Worm (Caenorhabditis elegans) whole organism, late embryonic: ENCODE data around the gene F48F7.6.

Source experiments
- hlh-8 ChIP-seq: sonication (generic microtip); optimal IDR thresholded peaks from 2 replicates; lab custom pipeline; 2016; ENCODE audit warnings: missing genotype, missing genetic modification characterization, missing compliant biosample characterization
- nhr-11 ChIP-seq: fragments of 150-350 bp; optimal IDR thresholded peaks from 2 replicates; lab custom pipeline; 2014; ENCODE audit warnings: missing biosample characterization, missing genetic modification characterization
- pqm-1 ChIP-seq: sonication (generic microtip); optimal IDR thresholded peaks from 2 replicates; lab custom pipeline; 2016; ENCODE audit warnings: missing genetic modification characterization, missing compliant biosample characterization
- tbx-2 ChIP-seq: sonication (generic microtip); optimal IDR thresholded peaks from 2 replicates; lab custom pipeline; 2016; ENCODE audit warnings: missing genetic modification characterization, missing compliant biosample characterization

DNA sequence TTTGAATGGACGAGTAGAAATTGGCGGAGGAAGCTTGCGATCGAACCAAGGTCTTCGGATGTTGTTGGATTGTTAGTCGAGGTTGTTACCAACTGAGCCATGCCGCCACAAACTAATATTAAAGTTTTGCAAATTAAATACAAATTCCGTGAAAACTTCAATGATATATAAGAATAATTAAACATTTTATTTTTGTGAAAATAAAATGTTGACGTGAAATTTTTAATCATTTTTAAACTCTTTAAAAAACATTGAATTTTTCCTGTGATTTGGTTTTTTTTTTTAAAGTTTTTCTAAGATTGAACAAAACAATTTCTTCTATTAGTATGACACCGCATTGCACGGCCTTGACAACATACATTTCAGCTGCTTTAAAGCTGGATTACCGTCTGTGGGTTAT, 13.1 kb downstream of the F48F7.6 start, which contains the start of gene C31E10.11:
- TF ChIP-seq hlh-8 (tag; lab: Kevin White, UChicago) (no peak), pqm-1 (tag; lab: Kevin White, UChicago) (no peak), tbx-2 (tag; lab: Kevin White, UChicago) (no peak), nhr-11 (no peak)
